Worm (Caenorhabditis elegans) whole organism, midembryonic: ENCODE results near the gene R05F9.11.

Experiments
- T22C8.4 ChIP-seq: fragments of 200-800 bp; sonication (Bioruptor generic); IDR thresholded peaks from 2 replicates; pipeline ENCODE4 v1.3.6; 2022; ENCODE audit warnings: missing genetic modification characterization, missing compliant biosample characterization
- cog-1 ChIP-seq: sonication (generic microtip); optimal IDR thresholded peaks from 2 replicates; lab custom pipeline; 2016; ENCODE audit warnings: missing genetic modification characterization, missing compliant biosample characterization
- flt-1 ChIP-seq: fragments of 200-800 bp; sonication (Bioruptor generic); IDR thresholded peaks from 2 replicates; pipeline ENCODE4 v1.3.6; 2022; ENCODE audit warnings: missing genetic modification characterization, missing compliant biosample characterization
- klf-2 ChIP-seq: fragments of 200-800 bp; sonication (Bioruptor generic); conservative IDR thresholded peaks from 2 replicates; pipeline ENCODE4 v1.3.6; 2022; ENCODE audit warnings: missing genetic modification reagents, missing genetic modification characterization, missing compliant biosample characterization
- med-1 ChIP-seq: sonication (generic microtip); optimal IDR thresholded peaks from 2 replicates; lab custom pipeline; 2017; ENCODE audit warnings: missing genetic modification characterization, mild to moderate bottlenecking, missing compliant biosample characterization, antibody characterized with exemption, missing genetic modification reagents; ENCODE audit not compliant: insufficient read depth
- ref-1 ChIP-seq: fragments of 200-800 bp; sonication (Bioruptor generic); conservative IDR thresholded peaks from 2 replicates; pipeline ENCODE4 v1.3.6; 2022; ENCODE audit warnings: missing genetic modification reagents, missing genetic modification characterization, missing compliant biosample characterization
- tab-1 ChIP-seq: fragments of 200-800 bp; sonication (Bioruptor generic); IDR thresholded peaks from 2 replicates; pipeline ENCODE4 v1.3.6; 2022; ENCODE audit warnings: missing genetic modification characterization, missing compliant biosample characterization
- ztf-29 ChIP-seq: fragments of 200-800 bp; sonication (Bioruptor generic); IDR thresholded peaks from 2 replicates; pipeline ENCODE4 v1.3.6; 2022; ENCODE audit warnings: missing genetic modification reagents, missing genetic modification characterization, missing compliant biosample characterization

DNA sequence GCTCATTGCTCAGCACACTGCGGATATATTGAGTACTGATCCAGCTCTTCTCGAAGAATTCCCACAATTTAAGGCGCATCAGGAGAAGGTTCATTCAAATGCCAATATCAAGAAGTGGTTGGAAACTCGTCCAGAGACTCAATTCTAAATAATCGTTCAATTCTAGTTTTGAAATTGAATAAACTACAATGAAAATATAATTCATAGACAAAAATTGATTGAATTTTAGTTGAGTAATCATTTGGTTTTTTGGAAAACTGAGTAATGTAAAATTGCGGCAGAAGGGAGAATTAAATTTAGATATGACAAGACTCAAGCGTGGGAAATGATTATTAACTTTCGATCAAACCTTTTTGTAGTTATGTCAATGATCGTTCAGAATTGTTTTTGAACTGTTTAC, 29.6 kb downstream of the R05F9.11 start:
- TF ChIP-seq ref-1 (GFP tag; lab: Robert Waterston, UW) (no peak), flt-1 (GFP tag; lab: Robert Waterston, UW) (no peak), ztf-29 (GFP tag; lab: Robert Waterston, UW) (no peak), tab-1 (GFP tag; lab: Robert Waterston, UW) (no peak), cog-1 (no peak), klf-2 (GFP tag; lab: Robert Waterston, UW) (no peak), T22C8.4 (GFP tag; lab: Robert Waterston, UW) (no peak), med-1 (GFP tag; lab: Kevin White, UChicago) (no peak)
